Fruit fly (Drosophila melanogaster): ENCODE data around the gene Zip99C.
A peak's percentile ranks its signal among the peaks of the same experiment; 100 is the strongest.

The Zip99C gene

DNA sequence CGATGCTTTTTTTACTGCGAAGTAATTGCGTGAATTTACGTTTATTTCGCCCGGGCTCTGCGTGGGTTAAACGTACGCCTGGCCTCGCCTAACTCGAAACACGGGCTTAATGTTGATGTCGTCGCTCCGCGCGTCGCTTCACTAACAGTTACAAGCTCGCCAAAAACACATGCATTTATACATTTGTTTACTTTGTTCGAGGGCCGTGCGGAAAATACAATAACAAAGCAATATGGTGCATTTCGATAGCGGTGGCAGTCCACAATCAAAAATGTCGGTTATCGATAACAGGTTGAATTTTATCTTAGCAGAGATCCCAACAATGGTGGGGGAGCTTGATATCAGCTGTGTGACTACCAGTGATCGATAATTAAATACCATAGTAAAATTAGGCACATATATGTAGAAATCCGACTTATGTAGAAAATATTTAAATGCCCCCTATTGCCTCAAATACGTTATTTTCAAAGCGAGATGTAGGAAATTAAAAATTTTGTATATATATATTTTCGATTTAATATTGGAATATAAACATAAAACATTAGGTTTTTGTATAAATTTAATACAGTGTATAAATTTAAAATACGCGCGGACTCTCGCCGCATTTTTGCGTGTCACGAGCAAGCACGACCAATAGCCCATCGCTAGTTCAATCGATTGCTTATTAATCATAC, at the start of gene Zip99C (continued):
- TF ChIP-seq Hr78 (GFP tag; optimal IDR thresholded peaks at IDR 0.05) (no peak), CG16863 (GFP tag; optimal IDR thresholded peaks at IDR 0.05) (no peak), CG31441 (GFP tag; IDR thresholded peaks at IDR 0.05) (peak; percentile 64; the same call in 1 of the 2 replicates), CG9215 (GFP tag; IDR thresholded peaks at IDR 0.05) (no peak), C15 (GFP tag; IDR thresholded peaks at IDR 0.05) (no peak), vvl (GFP tag; IDR thresholded peaks at IDR 0.05) (peak; percentile 23; the same call in 1 of the 2 replicates), CG4730 (GFP tag; IDR thresholded peaks at IDR 0.05) (no peak), slbo (GFP tag; IDR thresholded peaks at IDR 0.05) (peak; percentile 63), stc (GFP tag; IDR thresholded peaks at IDR 0.05) (no peak), sr (GFP tag; IDR thresholded peaks at IDR 0.05) (0 out of 3 replicates have a peak, but pooled peaks have one; percentile 16), Dp (GFP tag; optimal IDR thresholded peaks at IDR 0.05) (peak; percentile 90), CG34224 (GFP tag; IDR thresholded peaks at IDR 0.05; ENCODE audit: partially characterized antibody) (peak; percentile 85), Dad (GFP tag; optimal IDR thresholded peaks at IDR 0.05) (peak; percentile 2), CG7271 (tag; optimal IDR thresholded peaks at IDR 0.05) (no peak), Nf-YB (GFP tag; optimal IDR thresholded peaks at IDR 0.05) (peak; percentile 23), wor (GFP tag; IDR thresholded peaks at IDR 0.05) (no peak), disco-r (GFP tag; optimal IDR thresholded peaks at IDR 0.05) (no peak), CG1529 (GFP tag; optimal IDR thresholded peaks at IDR 0.05) (no peak), Dek (tag; optimal IDR thresholded peaks at IDR 0.05) (no peak), CG8478 (optimal IDR thresholded peaks at IDR 0.05) (no peak), CG18599 (GFP tag; optimal IDR thresholded peaks at IDR 0.05) (peak; percentile 70), CG2129 (GFP tag; IDR thresholded peaks at IDR 0.05; ENCODE audit: partially characterized antibody) (peak; percentile 79; the same call in 1 of the 2 replicates), Fer3 (tag; optimal IDR thresholded peaks at IDR 0.05) (peak; percentile 8), phol (tag; optimal IDR thresholded peaks at IDR 0.05) (peak; percentile 93), pum (GFP tag; optimal IDR thresholded peaks at IDR 0.05) (no peak), Dbx (GFP tag; IDR thresholded peaks at IDR 0.05) (peak; percentile 30; the same call in 1 of the 3 replicates), CG11696 (GFP tag; IDR thresholded peaks at IDR 0.05) (no peak), dmrt99B (tag; optimal IDR thresholded peaks at IDR 0.05) (no peak), CG8290 (GFP tag; optimal IDR thresholded peaks at IDR 0.05) (peak; percentile 74), CG8290 (tag; optimal IDR thresholded peaks at IDR 0.05) (peak; percentile 11 to 87), trem (tag; optimal IDR thresholded peaks at IDR 0.05) (peak; percentile 90), CG10267 (tag; optimal IDR thresholded peaks at IDR 0.05) (peak; percentile 64), tx (GFP tag; optimal IDR thresholded peaks at IDR 0.05) (no peak), CG15479 (GFP tag; optimal IDR thresholded peaks at IDR 0.05) (peak; percentile 42), row (GFP tag; IDR thresholded peaks at IDR 0.05) (peak; percentile 82), ato (GFP tag; IDR thresholded peaks at IDR 0.05; ENCODE audit: partially characterized antibody) (peak; percentile 55), Trl (optimal IDR thresholded peaks at IDR 0.05) (no peak), Trl (GFP tag; optimal IDR thresholded peaks at IDR 0.05) (no peak), Ets97D (GFP tag; optimal IDR thresholded peaks at IDR 0.05) (peak; percentile 72), CG11560 (tag; IDR thresholded peaks at IDR 0.05) (peak; percentile 59; the same call in 1 of the 3 replicates), CG4707 (GFP tag; optimal IDR thresholded peaks at IDR 0.05) (no peak), toy (GFP tag; IDR thresholded peaks at IDR 0.05) (no peak), tgo (GFP tag; IDR thresholded peaks at IDR 0.05) (no peak), CG31388 (GFP tag; optimal IDR thresholded peaks at IDR 0.05) (no peak), BtbVII (GFP tag; optimal IDR thresholded peaks at IDR 0.05) (no peak), HmgD (GFP tag; optimal IDR thresholded peaks at IDR 0.05) (no peak), pan (optimal IDR thresholded peaks at IDR 0.05) (no peak), pan (GFP tag; optimal IDR thresholded peaks at IDR 0.05 in 1 of 2, IDR thresholded peaks at IDR 0.05 in 1 of 2) (no peak), az2 (GFP tag; optimal IDR thresholded peaks at IDR 0.05) (peak; percentile 39), sna (GFP tag; IDR thresholded peaks at IDR 0.05; ENCODE audit: partially characterized antibody) (peak; percentile 94), CG3838 (GFP tag; optimal IDR thresholded peaks at IDR 0.05) (peak; percentile 38)

Data from whole organism, embryonic.